Worm (Caenorhabditis elegans) whole organism, L2 larva: ENCODE data around the gene wrt-9.

Experiments
- aly-2 ChIP-seq: fragments of 150-350 bp; optimal IDR thresholded peaks from 2 replicates; lab custom pipeline; 2014; ENCODE audit warnings: missing biosample characterization, missing genetic modification characterization
- ama-1 ChIP-seq: fragments of 150-350 bp; optimal IDR thresholded peaks from 2 replicates; lab custom pipeline; 2018; ENCODE audit warnings: inconsistent platforms
- elt-3 ChIP-seq: sonication (generic microtip); optimal IDR thresholded peaks from 2 replicates; lab custom pipeline; 2017; ENCODE audit warnings: missing biosample characterization, missing genetic modification characterization
- fos-1 ChIP-seq: fragments of 150-350 bp; optimal IDR thresholded peaks from 2 replicates; lab custom pipeline; 2014; ENCODE audit warnings: missing biosample characterization, missing genetic modification characterization
- lin-11 ChIP-seq: fragments of 150-350 bp; sonication (generic microtip); optimal IDR thresholded peaks from 2 replicates; lab custom pipeline; 2014; ENCODE audit warnings: missing biosample characterization, missing genetic modification characterization, inconsistent platforms, mixed read lengths
- mdl-1 ChIP-seq, 2 experiments: fragments of 150-350 bp in 1 of 2; sonication (generic microtip) in 1 of 2; optimal IDR thresholded peaks; 2 replicates each; lab custom pipeline; 2017; ENCODE audit warnings: missing biosample characterization in 2 of 2, missing genetic modification characterization in 2 of 2
- nhr-237 ChIP-seq: fragments of 150-350 bp; optimal IDR thresholded peaks from 2 replicates; lab custom pipeline; 2014; ENCODE audit warnings: missing biosample characterization, missing genetic modification characterization
- snpc-4 ChIP-seq: fragments of 150-350 bp; optimal IDR thresholded peaks from 2 replicates; lab custom pipeline; 2014; ENCODE audit warnings: missing biosample characterization, missing genetic modification characterization
- unc-62 ChIP-seq: fragments of 150-350 bp; optimal IDR thresholded peaks from 2 replicates; lab custom pipeline; 2014; ENCODE audit warnings: missing biosample characterization, missing genetic modification reagents, missing genetic modification characterization
- ztf-11 ChIP-seq: sonication (generic microtip); optimal IDR thresholded peaks from 2 replicates; lab custom pipeline; 2017; ENCODE audit warnings: missing biosample characterization, missing genetic modification characterization

DNA sequence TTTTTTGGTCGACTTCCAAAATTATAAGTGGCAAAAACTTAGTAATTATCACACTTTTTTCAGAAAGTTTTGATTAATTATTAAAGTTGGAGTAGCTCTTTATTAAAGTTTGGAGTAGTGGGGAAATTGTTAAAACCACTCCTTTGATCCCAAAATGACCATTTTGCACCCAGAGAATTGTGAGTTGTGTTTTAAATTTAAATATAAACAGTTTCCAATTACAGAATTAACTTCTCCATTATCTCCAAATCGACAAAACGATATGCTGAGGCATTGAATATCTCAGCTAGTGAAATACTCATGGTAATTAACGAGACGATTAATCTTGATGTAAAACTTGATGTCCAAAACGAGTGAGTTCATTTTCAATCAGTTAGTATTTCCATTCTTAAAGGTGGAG lies 51.4 kb downstream of the wrt-9 start, which contains the start of gene fbxb-58:
- no peak for TF ChIP-seq ama-1
- TF ChIP-seq elt-3 (tag; lab: Kevin White, UChicago): no peak
- no peak for TF ChIP-seq unc-62 (GFP tag; lab: Kevin White, UChicago)
- TF ChIP-seq ztf-11 (tag; lab: Kevin White, UChicago): no peak
- no peak for TF ChIP-seq lin-11 (tag; lab: Kevin White, UChicago)
- TF ChIP-seq snpc-4 (tag; lab: Kevin White, UChicago): no peak
- no peak for TF ChIP-seq aly-2 (tag; lab: Kevin White, UChicago)
- no peak for TF ChIP-seq mdl-1 (tag; optimal IDR thresholded peaks at IDR 0.05; lab: Kevin White, UChicago)
- no peak for TF ChIP-seq fos-1 (tag; lab: Kevin White, UChicago)
- no peak for TF ChIP-seq nhr-237 (tag; lab: Kevin White, UChicago)
